Worm (Caenorhabditis elegans) whole organism, L4/young adult: ENCODE data around the gene R09F10.8.

Source experiments
- W03F9.2 ChIP-seq: fragments of 150-350 bp; optimal IDR thresholded peaks from 2 replicates; lab custom pipeline; 2014; ENCODE audit warnings: missing biosample characterization, missing genetic modification characterization
- him-1 ChIP-seq: sonication (generic microtip); optimal IDR thresholded peaks from 2 replicates; lab custom pipeline; 2016; ENCODE audit warnings: missing genotype, missing genetic modification reagents, missing genetic modification characterization, missing compliant biosample characterization

ce11 chrX:8341675-8342074 is 15.4 kb upstream of the R09F10.8 start, which contains the start of gene F55E10.1:
- no peak for TF ChIP-seq him-1
- no peak for TF ChIP-seq W03F9.2 (tag; lab: Kevin White, UChicago)
